Worm (Caenorhabditis elegans) whole organism, L1 larva: ENCODE data around the gene daf-12.
A peak's percentile ranks its signal among the peaks of the same experiment; 100 is the strongest.

Source experiments
- C04F5.9 ChIP-seq: sonication (generic microtip); optimal IDR thresholded peaks from 2 replicates; lab custom pipeline; 2016; ENCODE audit warnings: missing genetic modification characterization, missing compliant biosample characterization
- C16A3.4 ChIP-seq: fragments of 150-350 bp; optimal IDR thresholded peaks from 2 replicates; lab custom pipeline; 2014; ENCODE audit warnings: missing biosample characterization, missing genetic modification characterization
- F16B12.6 ChIP-seq: fragments of 150-350 bp; optimal IDR thresholded peaks from 2 replicates; lab custom pipeline; 2014; ENCODE audit warnings: missing biosample characterization, missing genetic modification characterization
- aha-1 ChIP-seq: fragments of 150-350 bp; optimal IDR thresholded peaks from 2 replicates; lab custom pipeline; 2014; ENCODE audit warnings: missing biosample characterization, missing genetic modification characterization
- alr-1 ChIP-seq: fragments of 200-800 bp; sonication (Bioruptor generic); optimal IDR thresholded peaks from 2 replicates; lab custom pipeline; 2018; ENCODE audit warnings: borderline replicate concordance, mild to moderate bottlenecking, missing genetic modification characterization, missing compliant biosample characterization
- aly-2 ChIP-seq: fragments of 150-350 bp; optimal IDR thresholded peaks from 2 replicates; lab custom pipeline; 2014; ENCODE audit warnings: missing biosample characterization, missing genetic modification characterization
- blmp-1 ChIP-seq: fragments of 150-350 bp; optimal IDR thresholded peaks from 2 replicates; lab custom pipeline; 2014; ENCODE audit warnings: missing biosample characterization, missing genetic modification characterization
- ceh-63 ChIP-seq: fragments of 200-800 bp; sonication (Bioruptor generic); optimal IDR thresholded peaks from 2 replicates; lab custom pipeline; 2018; ENCODE audit warnings: mild to moderate bottlenecking, missing genetic modification characterization, missing compliant biosample characterization
- ceh-8 ChIP-seq: fragments of 200-800 bp; sonication (Bioruptor generic); optimal IDR thresholded peaks from 2 replicates; lab custom pipeline; 2018; ENCODE audit warnings: mild to moderate bottlenecking, missing genetic modification characterization, moderate library complexity, missing compliant biosample characterization
- ces-1 ChIP-seq: fragments of 150-350 bp; optimal IDR thresholded peaks from 2 replicates; lab custom pipeline; 2014; ENCODE audit warnings: missing biosample characterization, missing genetic modification reagents, missing genetic modification characterization
- efl-1 ChIP-seq, 4 experiments: fragments of 150-350 bp; optimal IDR thresholded peaks in 3 of 4; peaks in 1 of 4; 1 replicate in 1 of 4; 2 replicates in 3 of 4; lab custom pipeline; 2014; ENCODE audit warnings: missing biosample characterization in 2 of 4, missing genetic modification characterization in 2 of 4, missing genetic modification reagents in 2 of 4
- egl-13 ChIP-seq: sonication (generic microtip); optimal IDR thresholded peaks from 2 replicates; lab custom pipeline; 2016; ENCODE audit warnings: missing genotype, missing genetic modification reagents, missing genetic modification characterization, missing compliant biosample characterization
- egl-27 ChIP-seq, 2 experiments: fragments of 150-350 bp in 1 of 2; sonication (generic microtip); optimal IDR thresholded peaks; 3 replicates each; lab custom pipeline; 2017 to 2018; ENCODE audit warnings: missing biosample characterization in 2 of 2, missing genetic modification characterization in 2 of 2, missing genetic modification reagents in 2 of 2
- elt-2 ChIP-seq: sonication (generic microtip); optimal IDR thresholded peaks from 2 replicates; lab custom pipeline; 2016; ENCODE audit warnings: missing genetic modification characterization, mild to moderate bottlenecking, inconsistent platforms, missing compliant biosample characterization, missing genetic modification reagents
- elt-3 ChIP-seq, 6 experiments: fragments of 150-350 bp in 1 of 6; sonication (generic microtip); optimal IDR thresholded peaks; 2 replicates each; lab custom pipeline; 2017 to 2018; ENCODE audit warnings: missing biosample characterization in 6 of 6, missing genetic modification characterization in 6 of 6, inconsistent platforms in 1 of 6
- ets-5 ChIP-seq: fragments of 200-800 bp; sonication (Bioruptor generic); IDR thresholded peaks from 2 replicates; pipeline ENCODE4 v1.3.6; 2022; ENCODE audit warnings: missing genetic modification characterization, missing compliant biosample characterization
- fkh-10 ChIP-seq: sonication (generic microtip); optimal IDR thresholded peaks from 2 replicates; lab custom pipeline; 2017; ENCODE audit warnings: missing biosample characterization, missing genetic modification reagents, missing genetic modification characterization
- fkh-4 ChIP-seq: sonication (generic microtip); optimal IDR thresholded peaks from 2 replicates; lab custom pipeline; 2016; ENCODE audit warnings: missing compliant biosample characterization, missing genetic modification characterization, borderline replicate concordance
- isw-1 ChIP-seq: fragments of 200-800 bp; sonication (Bioruptor generic); IDR thresholded peaks from 2 replicates; pipeline ENCODE4 v1.3.6; 2022; ENCODE audit warnings: missing genetic modification characterization, missing compliant biosample characterization
- lin-14 ChIP-seq: fragments of 200-800 bp; sonication (Bioruptor generic); optimal IDR thresholded peaks from 2 replicates; lab custom pipeline; 2018; ENCODE audit warnings: mild to moderate bottlenecking, missing genetic modification characterization, moderate library complexity, missing compliant biosample characterization
- lin-35 ChIP-seq, 2 experiments: fragments of 150-350 bp; optimal IDR thresholded peaks; 2 replicates each; lab custom pipeline; 2014; ENCODE audit warnings: missing biosample characterization in 2 of 2, missing genetic modification characterization in 2 of 2, missing genetic modification reagents in 2 of 2
- lir-3 ChIP-seq: sonication (generic microtip); optimal IDR thresholded peaks from 2 replicates; lab custom pipeline; 2016; ENCODE audit warnings: mild to moderate bottlenecking, missing genetic modification characterization, moderate library complexity, missing compliant biosample characterization; ENCODE audit not compliant: poor library complexity
- mab-9 ChIP-seq: fragments of 200-800 bp; sonication (Bioruptor generic); IDR thresholded peaks from 2 replicates; pipeline ENCODE4 v1.3.6; 2022; ENCODE audit warnings: missing genetic modification reagents, missing genetic modification characterization, missing compliant biosample characterization
- mdl-1 ChIP-seq, 2 experiments: fragments of 150-350 bp; optimal IDR thresholded peaks; 2 replicates each; lab custom pipeline; 2014 to 2017; ENCODE audit warnings: missing biosample characterization in 2 of 2, missing genetic modification characterization in 2 of 2, inconsistent platforms in 1 of 2
- mep-1 ChIP-seq: fragments of 150-350 bp; optimal IDR thresholded peaks from 2 replicates; lab custom pipeline; 2014; ENCODE audit warnings: missing biosample characterization, missing genetic modification characterization
- nhr-20 ChIP-seq: sonication (generic microtip); optimal IDR thresholded peaks from 2 replicates; lab custom pipeline; 2016; ENCODE audit warnings: mild to moderate bottlenecking, missing genetic modification characterization, missing compliant biosample characterization
- nhr-28 ChIP-seq: fragments of 150-350 bp; optimal IDR thresholded peaks from 2 replicates; lab custom pipeline; 2014; ENCODE audit warnings: missing biosample characterization, missing genetic modification characterization
- nhr-71 ChIP-seq: sonication (generic microtip); optimal IDR thresholded peaks from 2 replicates; lab custom pipeline; 2016; ENCODE audit warnings: mild to moderate bottlenecking, missing genetic modification characterization, moderate library complexity, missing compliant biosample characterization
- nhr-76 ChIP-seq: sonication (generic microtip); optimal IDR thresholded peaks from 2 replicates; lab custom pipeline; 2017; ENCODE audit warnings: missing biosample characterization, missing genetic modification characterization
- nhr-84 ChIP-seq: sonication (generic microtip); optimal IDR thresholded peaks from 2 replicates; lab custom pipeline; 2017; ENCODE audit warnings: missing biosample characterization, missing genetic modification characterization
- nhr-85 ChIP-seq: sonication (generic microtip); peaks from one replicate; lab custom pipeline; 2016; ENCODE audit warnings: missing genetic modification characterization, inconsistent platforms, missing compliant biosample characterization
- nhr-90 ChIP-seq: sonication (generic microtip); optimal IDR thresholded peaks from 2 replicates; lab custom pipeline; 2016; ENCODE audit warnings: mild to moderate bottlenecking, missing genetic modification characterization, missing compliant biosample characterization; ENCODE audit not compliant: poor library complexity
- pax-3 ChIP-seq: fragments of 200-800 bp; sonication (Bioruptor generic); optimal IDR thresholded peaks from 2 replicates; lab custom pipeline; 2018; ENCODE audit warnings: mild to moderate bottlenecking, missing genetic modification characterization, moderate library complexity, missing compliant biosample characterization
- pqm-1 ChIP-seq: sonication (generic microtip); optimal IDR thresholded peaks from 3 replicates; lab custom pipeline; 2017; ENCODE audit warnings: missing biosample characterization, missing genetic modification characterization
- rnt-1 ChIP-seq: sonication (generic microtip); optimal IDR thresholded peaks from 2 replicates; lab custom pipeline; 2016; ENCODE audit warnings: mild to moderate bottlenecking, missing genetic modification characterization, moderate library complexity, missing compliant biosample characterization
- sox-4 ChIP-seq: sonication (generic microtip); optimal IDR thresholded peaks from 2 replicates; lab custom pipeline; 2016; ENCODE audit warnings: missing genetic modification characterization, missing compliant biosample characterization
- sup-37 ChIP-seq: fragments of 200-800 bp; sonication (Bioruptor generic); optimal IDR thresholded peaks from 2 replicates; lab custom pipeline; 2018; ENCODE audit warnings: mild to moderate bottlenecking, missing genetic modification characterization, missing compliant biosample characterization
- tlp-1 ChIP-seq: fragments of 150-350 bp; optimal IDR thresholded peaks from 2 replicates; lab custom pipeline; 2014; ENCODE audit warnings: missing biosample characterization, missing genetic modification characterization
- unc-30 ChIP-seq: sonication (generic microtip); optimal IDR thresholded peaks from 2 replicates; lab custom pipeline; 2017; ENCODE audit warnings: missing biosample characterization, missing genetic modification characterization
- unc-62 ChIP-seq: fragments of 150-350 bp; optimal IDR thresholded peaks from 2 replicates; lab custom pipeline; 2014; ENCODE audit warnings: missing biosample characterization, missing genetic modification reagents, missing genetic modification characterization
- unc-98 ChIP-seq: fragments of 200-800 bp; sonication (Bioruptor generic); IDR thresholded peaks from 2 replicates; pipeline ENCODE4 v1.3.6; 2022; ENCODE audit warnings: missing genetic modification characterization, missing compliant biosample characterization
- vab-15 ChIP-seq: sonication (generic microtip); optimal IDR thresholded peaks from 2 replicates; lab custom pipeline; 2017; ENCODE audit warnings: missing genotype, mild to moderate bottlenecking, missing genetic modification characterization, missing compliant biosample characterization
- xbp-1 ChIP-seq: sonication (generic microtip); optimal IDR thresholded peaks from 2 replicates; lab custom pipeline; 2016; ENCODE audit warnings: missing genetic modification characterization, missing compliant biosample characterization
- zag-1 ChIP-seq: fragments of 150-350 bp; optimal IDR thresholded peaks from 2 replicates; lab custom pipeline; 2014; ENCODE audit warnings: missing biosample characterization, missing genetic modification characterization
- ztf-11 ChIP-seq, 2 experiments: sonication (generic microtip); optimal IDR thresholded peaks; 2 replicates each; lab custom pipeline; 2016 to 2017; ENCODE audit warnings: missing genetic modification characterization in 2 of 2, missing biosample characterization in 1 of 2, missing compliant biosample characterization in 1 of 2

Gene daf-12

DNA sequence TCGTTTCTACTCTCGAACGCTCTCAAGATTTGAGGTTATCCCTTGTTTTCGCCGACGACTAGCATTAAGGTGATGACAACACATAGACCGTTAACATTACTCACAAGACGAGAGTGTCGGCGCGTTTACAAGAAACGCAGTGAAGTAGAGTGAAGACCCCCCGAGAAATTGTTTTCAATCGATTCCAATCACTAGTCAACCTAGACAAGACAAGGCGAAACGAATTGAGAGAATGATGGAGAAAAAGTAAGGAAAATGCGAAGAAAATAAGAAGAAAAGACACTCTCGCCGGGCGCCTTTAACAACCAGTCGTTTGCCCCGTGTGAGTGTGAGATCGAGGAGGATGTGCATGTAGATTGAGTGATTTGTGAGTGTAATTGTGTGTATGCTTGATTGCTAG is 48.8 kb downstream of the daf-12 start (continued):
- peak; percentile 88 for TF ChIP-seq nhr-85 (tag; lab: Kevin White, UChicago)
- TF ChIP-seq mab-9 (GFP tag; lab: Robert Waterston, UW) = no peak
- TF ChIP-seq ceh-63 (GFP tag; lab: Kevin White, UChicago) = no peak
- TF ChIP-seq efl-1 (optimal IDR thresholded peaks at IDR 0.05; lab: Kevin White, UChicago) = peak in 1 of 2 experiments; percentile 5
- TF ChIP-seq efl-1 (GFP tag; optimal IDR thresholded peaks at IDR 0.05 in 1 of 2; lab: Kevin White, UChicago) = no peak
- TF ChIP-seq alr-1 = no peak
- no peak for TF ChIP-seq lir-3 (tag; lab: Kevin White, UChicago)
- TF ChIP-seq tlp-1 (tag; lab: Kevin White, UChicago) = no peak
- TF ChIP-seq zag-1 (tag; lab: Kevin White, UChicago) = no peak
- no peak for TF ChIP-seq ets-5 (GFP tag; lab: Robert Waterston, UW)
- TF ChIP-seq sox-4 (tag; lab: Kevin White, UChicago) = no peak
- no peak for TF ChIP-seq nhr-28
- no peak for TF ChIP-seq pax-3 (tag; lab: Kevin White, UChicago)
- TF ChIP-seq nhr-84 = no peak
- no peak for TF ChIP-seq ceh-8 (GFP tag; lab: Kevin White, UChicago)
- no peak for TF ChIP-seq pqm-1 (tag; lab: Kevin White, UChicago)
- TF ChIP-seq egl-27 (tag; optimal IDR thresholded peaks at IDR 0.05; lab: Kevin White, UChicago) = no peak
- no peak for TF ChIP-seq isw-1 (GFP tag; lab: Robert Waterston, UW)
- no peak for TF ChIP-seq unc-98 (GFP tag; lab: Robert Waterston, UW)
- peak; percentile 27 for TF ChIP-seq rnt-1 (tag; lab: Kevin White, UChicago)
- no peak for TF ChIP-seq fkh-4 (tag; lab: Kevin White, UChicago)
- TF ChIP-seq unc-30 (tag; lab: Kevin White, UChicago) = no peak
- TF ChIP-seq egl-13 = no peak
- TF ChIP-seq ces-1 (GFP tag; lab: Kevin White, UChicago) = no peak
- no peak for TF ChIP-seq nhr-76 (tag; lab: Kevin White, UChicago)
- TF ChIP-seq F16B12.6 (tag; lab: Kevin White, UChicago) = no peak
- peak; percentile 13 for TF ChIP-seq xbp-1 (tag; lab: Kevin White, UChicago)

DNA sequence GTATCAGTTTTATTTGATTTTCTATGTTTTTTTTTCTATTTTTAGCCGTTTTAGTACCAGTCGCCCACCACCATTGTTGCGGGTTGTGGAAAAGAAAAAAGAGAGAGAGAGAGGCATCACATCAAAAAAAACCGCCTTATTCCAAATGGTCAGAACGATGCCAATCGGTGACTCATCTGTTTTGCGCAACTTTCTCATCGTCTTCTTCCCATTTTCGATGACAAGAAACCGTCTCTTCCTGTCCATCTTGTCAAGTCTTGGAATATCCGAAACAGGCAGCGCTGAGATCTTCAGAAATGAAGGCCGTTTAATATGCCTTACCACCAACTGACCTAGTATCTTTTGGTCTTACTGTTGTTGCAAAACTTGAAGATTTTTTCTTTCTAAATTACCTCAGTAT is 50.8 kb downstream of the daf-12 start:
- TF ChIP-seq blmp-1 (tag; lab: Kevin White, UChicago) (peak; percentile 97), elt-3 (tag; optimal IDR thresholded peaks at IDR 0.05; lab: Kevin White, UChicago) (peak in 2 of 6 experiments; percentile 32 to 49), isw-1 (GFP tag; lab: Robert Waterston, UW) (no peak), lin-14 (GFP tag; lab: Kevin White, UChicago) (peak; percentile 44), mep-1 (peak; percentile 47), nhr-85 (tag; lab: Kevin White, UChicago) (peak; percentile 80)
- TF ChIP-seq, all 84 proteins: peak for 5

DNA sequence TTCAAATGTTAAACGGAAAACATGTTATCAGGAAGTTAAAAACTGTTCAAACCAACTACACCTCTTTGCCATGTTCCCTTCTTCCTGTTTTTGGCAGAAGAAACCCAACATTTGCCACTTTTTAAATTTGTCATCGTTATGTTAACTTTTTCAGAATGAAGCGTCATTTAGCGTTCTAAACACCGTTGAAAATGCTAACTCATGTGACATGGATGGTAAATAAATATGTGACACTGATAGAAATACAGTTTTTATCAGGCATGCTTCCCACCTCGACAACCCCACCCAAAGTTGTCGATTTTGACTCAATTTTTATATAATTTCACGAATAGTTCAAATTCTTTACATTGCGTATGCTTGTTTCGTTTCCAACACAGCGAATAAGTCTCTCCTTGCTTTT is 51.6 kb downstream of the daf-12 start:
- TF ChIP-seq fkh-10 (GFP tag; lab: Kevin White, UChicago) (no peak), nhr-20 (tag; lab: Kevin White, UChicago) (peak; percentile 18), egl-13 (no peak), unc-62 (GFP tag; lab: Kevin White, UChicago) (no peak), elt-2 (tag; lab: Kevin White, UChicago) (peak; percentile 68), lin-35 (GFP tag; optimal IDR thresholded peaks at IDR 0.05; lab: Kevin White, UChicago) (peak in 1 of 2 experiments; percentile 33)

DNA sequence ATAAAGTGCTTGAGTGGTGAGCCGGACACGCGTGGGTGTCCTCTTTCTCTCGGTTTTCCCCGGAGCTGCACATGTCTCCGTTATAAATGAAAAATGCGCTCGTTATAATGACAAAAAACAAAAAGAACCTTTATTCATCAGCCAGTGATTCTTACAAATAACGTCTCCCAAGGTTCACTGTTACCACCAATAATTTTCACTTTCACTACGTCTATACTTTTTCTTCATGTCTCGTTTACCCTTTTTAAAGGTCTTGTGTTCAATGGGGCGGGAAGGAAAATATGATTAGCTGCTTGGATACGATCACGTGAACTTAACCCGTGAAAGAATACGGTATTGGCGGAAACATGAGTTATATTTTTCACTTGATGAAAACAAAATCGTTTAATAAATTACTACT is 52.6 kb downstream of the daf-12 start:
- TF ChIP-seq nhr-20 (tag; lab: Kevin White, UChicago) (peak; percentile 75), vab-15 (no peak), C04F5.9 (tag; lab: Kevin White, UChicago) (no peak), lin-14 (GFP tag; lab: Kevin White, UChicago) (peak; percentile 73), elt-3 (tag; optimal IDR thresholded peaks at IDR 0.05; lab: Kevin White, UChicago) (peak in 2 of 6 experiments; percentile 27 to 72), aha-1 (no peak), unc-62 (GFP tag; lab: Kevin White, UChicago) (no peak), nhr-84 (no peak), elt-2 (tag; lab: Kevin White, UChicago) (peak; percentile 8), nhr-90 (tag; lab: Kevin White, UChicago) (peak; percentile 65), ceh-63 (GFP tag; lab: Kevin White, UChicago) (no peak), aly-2 (tag; lab: Kevin White, UChicago) (no peak), ztf-11 (tag; optimal IDR thresholded peaks at IDR 0.05; lab: Kevin White, UChicago) (no peak), fkh-4 (tag; lab: Kevin White, UChicago) (no peak), lin-35 (GFP tag; optimal IDR thresholded peaks at IDR 0.05; lab: Kevin White, UChicago) (peak in 1 of 2 experiments; percentile 77), lir-3 (tag; lab: Kevin White, UChicago) (no peak), C16A3.4 (tag; lab: Kevin White, UChicago) (no peak), nhr-71 (tag; lab: Kevin White, UChicago) (peak; percentile 65), pax-3 (tag; lab: Kevin White, UChicago) (no peak), nhr-85 (tag; lab: Kevin White, UChicago) (peak; percentile 91), sup-37 (GFP tag; lab: Kevin White, UChicago) (no peak), mdl-1 (tag; optimal IDR thresholded peaks at IDR 0.05; lab: Kevin White, UChicago) (peak in 1 of 2 experiments; percentile 31)
